Fruit fly (Drosophila melanogaster) ovary, adult (tissue): Measurements from ENCODE around the gene CG14664.

Source experiments
- CG17801 ChIP-seq: fragments of 200-800 bp; optimal IDR thresholded peaks from 2 replicates; lab custom pipeline; 2019; ENCODE audit warnings: missing biosample characterization, mild to moderate bottlenecking, missing genetic modification characterization, moderate library complexity; ENCODE audit not compliant: partially characterized antibody

CG14664 gene

dm6 chr3R:5214162-5214916 is 9.6 kb upstream of the CG14664 start:
- no peak for TF ChIP-seq CG17801 (GFP tag; lab: Kevin White, UChicago)

dm6 chr3R:5215334-5216307 is 8.3 kb upstream of the CG14664 start:
- TF ChIP-seq CG17801 (GFP tag; lab: Kevin White, UChicago): peak; percentile 93

dm6 chr3R:5216308-5216765 is 7.6 kb upstream of the CG14664 start:
- TF ChIP-seq CG17801 (GFP tag; lab: Kevin White, UChicago): no peak

dm6 chr3R:5217278-5217714 is 6.6 kb upstream of the CG14664 start, which contains the start of gene cno:
cno (minus strand) TSS chr3R:5217456.
- TF ChIP-seq CG17801 (GFP tag; lab: Kevin White, UChicago): peak; percentile 64

- peak; percentile 21 for TF ChIP-seq CG17801 (GFP tag; lab: Kevin White, UChicago)
These were observed 4.5 kb upstream of the CG14664 start, which contains the start of the genes Prosbeta2R2 and CG1116 for dm6 chr3R:5219466-5219865. Prosbeta2R2 (minus strand) TSS chr3R:5219528. CG1116 (plus strand) TSS chr3R:5219657.

- TF ChIP-seq CG17801 (GFP tag; lab: Kevin White, UChicago): peak; percentile 61
These were observed 804 bp upstream of the CG14664 start, which contains the start of gene CG2604 for dm6 chr3R:5223135-5223534. CG2604 (minus strand) TSS chr3R:5223365.

- TF ChIP-seq CG17801 (GFP tag; lab: Kevin White, UChicago): peak; percentile 4
These were observed 2.1 kb downstream of the CG14664 start, which contains the start of gene Vps37B for dm6 chr3R:5226025-5226424. Vps37B (plus strand) TSS chr3R:5226158.

dm6 chr3R:5229458-5229857 is 5.5 kb downstream of the CG14664 start:
- no peak for TF ChIP-seq CG17801 (GFP tag; lab: Kevin White, UChicago)

dm6 chr3R:5231383-5232196 is 7.7 kb downstream of the CG14664 start:
- no peak for TF ChIP-seq CG17801 (GFP tag; lab: Kevin White, UChicago)

dm6 chr3R:5232197-5232607 is 8.3 kb downstream of the CG14664 start, which contains the start of the genes Kat60 and Mms19:
Kat60 (minus strand) TSS chr3R:5232209.
Mms19 (plus strand) TSS chr3R:5232543.
- TF ChIP-seq CG17801 (GFP tag; lab: Kevin White, UChicago): no peak

dm6 chr3R:5237215-5237614 is 13.3 kb downstream of the CG14664 start, which contains the start of gene rtp:
rtp (minus strand) TSS chr3R:5237315.
- TF ChIP-seq CG17801 (GFP tag; lab: Kevin White, UChicago): no peak

dm6 chr3R:5240721-5241120 is 16.8 kb downstream of the CG14664 start, which contains the start of gene CG33293:
CG33293 (minus strand) TSS chr3R:5240735.
- TF ChIP-seq CG17801 (GFP tag; lab: Kevin White, UChicago): no peak

- TF ChIP-seq CG17801 (GFP tag; lab: Kevin White, UChicago): no peak
These were observed 23.0 kb downstream of the CG14664 start for dm6 chr3R:5246950-5247349.

dm6 chr3R:5249308-5249707 is 25.4 kb downstream of the CG14664 start:
- no peak for TF ChIP-seq CG17801 (GFP tag; lab: Kevin White, UChicago)
